Worm (Caenorhabditis elegans): ENCODE data around the gene srab-21.
"Not testable (repeated sequence)": the region's sequence is repeated elsewhere in the genome, so short reads cannot be mapped to it uniquely, and the experiment has no call there.

- not testable (repeated sequence) for TF ChIP-seq npax-4 (tag; optimal IDR thresholded peaks at IDR 0.05); K02D7.2 (tag; optimal IDR thresholded peaks at IDR 0.05); hlh-6 (tag; optimal IDR thresholded peaks at IDR 0.05); fkh-10 (GFP tag; optimal IDR thresholded peaks at IDR 0.05); pha-4 (tag; optimal IDR thresholded peaks at IDR 0.05); madf-2 (tag; optimal IDR thresholded peaks at IDR 0.05); ref-2 (tag; optimal IDR thresholded peaks at IDR 0.05); tbx-7 (tag; optimal IDR thresholded peaks at IDR 0.05); ttx-3 (tag; optimal IDR thresholded peaks at IDR 0.05); elt-2 (tag; optimal IDR thresholded peaks at IDR 0.05); sox-2 (GFP tag; IDR thresholded peaks at IDR 0.05); tbx-2 (tag; optimal IDR thresholded peaks at IDR 0.05); ceh-14 (tag; optimal IDR thresholded peaks at IDR 0.05); ama-1 (optimal IDR thresholded peaks at IDR 0.05)
These were observed 24.3 kb downstream of the srab-21 start, which contains the start of gene T20D4.10 for ce11 chrV:3399952-3400351.
